Worm (Caenorhabditis elegans) whole organism, L4/young adult: ENCODE results near the gene C07A12.7.

Experiments
- W03F9.2 ChIP-seq: fragments of 150-350 bp; optimal IDR thresholded peaks from 2 replicates; lab custom pipeline; 2014; ENCODE audit warnings: missing biosample characterization, missing genetic modification characterization
- dao-5 ChIP-seq: sonication (generic microtip); optimal IDR thresholded peaks from 2 replicates; lab custom pipeline; 2016; ENCODE audit warnings: missing genotype, missing genetic modification characterization, moderate library complexity, missing compliant biosample characterization
- him-1 ChIP-seq: sonication (generic microtip); optimal IDR thresholded peaks from 2 replicates; lab custom pipeline; 2016; ENCODE audit warnings: missing genotype, missing genetic modification reagents, missing genetic modification characterization, missing compliant biosample characterization

DNA sequence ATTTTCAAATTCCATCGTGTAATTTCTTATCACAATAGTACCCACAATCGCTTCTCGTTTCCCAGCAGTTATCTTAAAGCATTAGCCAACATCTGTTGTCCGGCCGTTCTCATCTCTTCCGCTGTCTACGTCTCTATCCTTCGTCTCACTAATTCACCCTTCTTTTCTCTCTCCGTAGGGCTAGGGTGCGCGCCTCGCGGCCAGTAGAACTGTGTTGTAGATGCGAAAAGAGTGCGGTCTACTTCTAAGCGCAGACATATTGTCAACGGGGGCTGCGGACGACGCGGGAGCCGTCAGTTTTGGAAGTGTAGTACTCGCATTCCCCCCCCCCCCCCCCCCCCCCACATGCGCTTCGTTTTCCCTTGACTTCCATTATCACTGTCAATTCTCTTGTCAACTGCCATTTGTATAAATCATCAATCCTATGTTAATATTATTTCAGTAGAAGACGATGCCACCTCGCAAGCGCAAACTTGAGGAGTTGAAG lies 8.2 kb downstream of the C07A12.7 start, which contains the start of gene spr-3:
- TF ChIP-seq W03F9.2 (no peak), dao-5 (tag; lab: Kevin White, UChicago) (no peak), him-1 (no peak)
